Worm (Caenorhabditis elegans): ENCODE data around the gene mop-25.2.

mop-25.2 gene

DNA sequence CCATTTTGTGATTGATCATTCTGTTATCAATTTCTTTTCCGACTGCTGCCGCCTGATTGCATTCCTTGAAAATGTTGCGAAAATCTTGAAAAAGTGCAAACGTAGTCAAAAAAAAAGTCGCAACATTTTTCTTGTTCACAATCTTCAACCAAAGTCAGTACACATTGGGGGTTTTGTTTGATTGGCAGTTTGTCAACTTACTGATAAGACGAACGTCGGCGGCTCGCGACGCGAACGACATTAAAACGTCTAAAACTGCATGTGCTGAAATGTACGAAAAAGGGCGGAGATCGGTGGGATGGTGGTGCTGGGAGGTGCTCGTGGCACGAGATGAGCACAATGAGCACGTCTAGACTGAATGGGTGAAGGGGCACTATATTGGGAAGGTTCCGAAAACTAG, 35.3 kb upstream of the mop-25.2 start (continued):
- no peak for TF ChIP-seq hmg-20 (GFP tag; IDR thresholded peaks at IDR 0.05)
- no peak for TF ChIP-seq lsl-1 (GFP tag; optimal IDR thresholded peaks at IDR 0.05)
- TF ChIP-seq nfyb-1 (GFP tag; IDR thresholded peaks at IDR 0.05) = 0 out of 2 replicates have a peak, but pooled peaks have one; percentile 24
- no peak for TF ChIP-seq madf-3 (GFP tag; IDR thresholded peaks at IDR 0.05)
- TF ChIP-seq cebp-2 (GFP tag; IDR thresholded peaks at IDR 0.05) = 0 out of 2 replicates have a peak, but pooled peaks have one; percentile 64
- TF ChIP-seq chd-7 (tag; optimal IDR thresholded peaks at IDR 0.05) = peak; percentile 67
- peak; percentile 92 for TF ChIP-seq nhr-80 (tag; optimal IDR thresholded peaks at IDR 0.05)
- TF ChIP-seq attf-5 (GFP tag; optimal IDR thresholded peaks at IDR 0.05) = peak; percentile 70
- no peak for TF ChIP-seq mel-28 (tag; optimal IDR thresholded peaks at IDR 0.05; ENCODE audit: borderline replicate concordance)
- TF ChIP-seq unc-62 (GFP tag; optimal IDR thresholded peaks at IDR 0.05) = peak; percentile 48
- peak; percentile 12 for TF ChIP-seq madf-10 (tag; optimal IDR thresholded peaks at IDR 0.05)
- peak; percentile 54 for TF ChIP-seq tbp1 (GFP tag; optimal IDR thresholded peaks at IDR 0.05)
- TF ChIP-seq ztf-3 (GFP tag; optimal IDR thresholded peaks at IDR 0.05) = no peak
- TF ChIP-seq ztf-22 (GFP tag; optimal IDR thresholded peaks at IDR 0.05) = no peak
- peak; percentile 85 to 91 for TF ChIP-seq let-607 (tag; optimal IDR thresholded peaks at IDR 0.05)

DNA sequence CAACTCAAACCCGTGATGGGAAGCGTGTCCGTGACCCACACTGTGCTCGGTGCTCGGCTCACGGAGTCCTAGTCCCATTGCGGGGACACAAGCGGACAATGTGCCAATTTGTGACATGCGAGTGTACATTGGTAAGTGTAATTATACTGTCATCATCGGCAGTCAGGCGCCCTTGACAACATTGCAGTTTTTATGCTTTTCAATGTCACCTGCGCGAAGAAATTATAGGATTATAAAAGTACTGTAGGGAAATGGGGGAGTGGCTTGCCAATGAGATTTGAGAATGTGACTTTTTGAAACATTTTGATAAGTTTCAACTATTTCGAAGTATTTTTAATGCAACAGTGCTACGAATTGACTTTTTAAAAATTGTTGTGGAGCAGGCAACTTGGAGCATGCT, 32.3 kb upstream of the mop-25.2 start:
- TF ChIP-seq D2030.7 (GFP tag; IDR thresholded peaks at IDR 0.05) (no peak), ztf-22 (GFP tag; optimal IDR thresholded peaks at IDR 0.05) (no peak), F57C9.4 (tag; optimal IDR thresholded peaks at IDR 0.05) (no peak)

DNA sequence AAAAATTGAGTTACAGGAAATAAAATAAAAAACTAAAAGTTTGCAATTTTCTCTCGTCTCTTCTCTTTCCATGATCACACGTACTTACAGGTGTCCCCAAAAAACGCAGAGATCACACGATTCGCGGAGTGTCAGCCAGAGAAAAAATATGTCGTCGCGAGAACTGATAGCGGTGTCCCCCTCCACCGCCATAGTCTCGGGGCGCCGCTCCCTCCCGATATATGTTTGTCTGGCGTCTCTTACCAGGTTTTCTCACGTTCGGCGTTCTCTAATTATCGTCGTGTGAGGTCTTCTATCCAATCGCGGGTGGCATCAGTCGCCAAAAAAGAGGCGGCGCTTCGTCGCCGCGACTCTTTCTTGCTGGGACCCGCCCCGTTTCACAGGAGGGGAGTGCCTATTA, 28.3 kb upstream of the mop-25.2 start, which contains the start of gene mab-3:
Gene mab-3, plus strand, starts transcription at position 328 of the 400 bp plus-strand sequence.
- TF ChIP-seq hmg-1.2 (GFP tag; IDR thresholded peaks at IDR 0.05) = peak; percentile 76; the same call in 1 of the 2 replicates
- peak; percentile 42; the same call in 1 of the 2 replicates for TF ChIP-seq nfyb-1 (GFP tag; IDR thresholded peaks at IDR 0.05)
- TF ChIP-seq mcd-1 (GFP tag; IDR thresholded peaks at IDR 0.05) = 0 out of 2 replicates have a peak, but pooled peaks have one; percentile 29
- TF ChIP-seq dox-1 (GFP tag; IDR thresholded peaks at IDR 0.05) = peak; percentile 69
- TF ChIP-seq zfh-2 (GFP tag; conservative IDR thresholded peaks at IDR 0.05) = peak; percentile 30; the same call in 1 of the 2 replicates
- TF ChIP-seq F37B4.10 (GFP tag; IDR thresholded peaks at IDR 0.05) = 0 out of 2 replicates have a peak, but pooled peaks have one; percentile 12

DNA sequence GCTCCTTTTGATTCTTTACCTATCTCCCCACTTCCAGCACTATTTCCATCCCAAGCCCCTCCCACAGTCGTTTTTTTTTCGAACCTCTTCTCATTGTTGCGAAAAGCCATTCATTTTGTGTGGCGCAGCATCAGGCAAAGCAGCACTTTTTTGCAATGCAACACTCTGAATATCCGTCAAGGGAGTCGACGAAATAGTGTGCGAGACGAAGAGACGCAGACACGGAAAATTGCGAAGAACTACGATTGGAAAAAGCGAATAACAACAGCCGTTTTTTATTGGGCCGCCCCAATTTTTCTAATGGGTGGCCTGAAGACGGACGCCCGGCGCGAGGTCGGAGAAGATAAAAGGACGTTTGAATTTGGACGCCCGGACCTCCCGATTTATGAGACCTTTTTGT, 26.4 kb upstream of the mop-25.2 start:
- TF ChIP-seq hmg-1.2 (GFP tag; IDR thresholded peaks at IDR 0.05) = peak; percentile 93
- TF ChIP-seq lin-26 (GFP tag; IDR thresholded peaks at IDR 0.05) = no peak
- no peak for TF ChIP-seq gei-17 (GFP tag; optimal IDR thresholded peaks at IDR 0.05)
- no peak for TF ChIP-seq nfyb-1 (GFP tag; IDR thresholded peaks at IDR 0.05)
- TF ChIP-seq zfh-2 (GFP tag; conservative IDR thresholded peaks at IDR 0.05) = 0 out of 2 replicates have a peak, but pooled peaks have one; percentile 12

DNA sequence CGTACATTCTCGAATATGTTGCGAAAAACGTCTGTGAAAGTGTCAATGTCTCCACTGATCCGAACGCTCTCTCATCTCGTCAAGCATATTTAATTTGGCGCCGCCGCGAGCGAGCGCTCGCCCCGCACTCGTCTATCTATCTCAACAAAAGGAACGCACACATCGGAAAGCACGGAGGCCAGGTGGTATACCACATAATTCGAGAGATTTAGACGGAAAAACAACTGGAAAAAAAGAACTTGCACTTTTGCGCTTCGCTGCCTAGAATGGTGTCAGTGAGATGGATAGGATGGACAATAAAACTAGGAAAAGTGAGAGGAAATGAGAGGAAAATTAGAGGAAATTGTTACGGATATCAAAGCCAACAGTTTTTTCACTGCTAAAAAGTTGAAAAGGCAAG, 25.7 kb upstream of the mop-25.2 start:
- TF ChIP-seq F23B12.7 (tag; optimal IDR thresholded peaks at IDR 0.05; ENCODE audit: insufficient read depth) = no peak
- no peak for TF ChIP-seq hsf-1 (GFP tag; IDR thresholded peaks at IDR 0.05)
- TF ChIP-seq T07F8.4 (tag; optimal IDR thresholded peaks at IDR 0.05) = no peak
- no peak for TF ChIP-seq ztf-25 (GFP tag; IDR thresholded peaks at IDR 0.05)

DNA sequence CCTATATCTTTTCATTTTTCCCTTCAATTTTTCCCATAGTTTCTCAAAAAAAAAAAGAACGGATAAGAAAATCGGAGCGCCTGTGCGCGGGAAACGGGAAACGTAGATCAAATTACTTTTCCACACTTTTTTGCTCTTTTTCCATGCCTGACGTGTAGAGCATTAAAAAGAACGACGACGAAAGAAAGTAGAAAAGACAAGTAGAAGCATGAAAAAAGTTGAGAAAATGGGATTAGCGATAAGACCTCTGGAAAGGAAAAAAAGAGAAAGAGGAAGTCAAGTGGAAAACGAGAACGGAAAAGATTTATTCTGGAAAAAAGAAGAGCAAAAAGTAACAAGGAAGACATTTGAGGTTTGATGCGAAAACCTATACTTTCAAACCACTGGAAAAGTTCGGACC, 25.0 kb upstream of the mop-25.2 start:
- TF ChIP-seq xnd-1 (tag; optimal IDR thresholded peaks at IDR 0.05) (no peak), efl-1 (GFP tag; optimal IDR thresholded peaks at IDR 0.05) (peak; percentile 34)
